Worm (Caenorhabditis elegans) whole organism, mixed stage, embryonic: ENCODE data around the gene C10F3.7.

Experiments used
- M03D4.4 ChIP-seq: sonication (generic microtip); optimal IDR thresholded peaks from 2 replicates; lab custom pipeline; 2017; ENCODE audit warnings: mild to moderate bottlenecking, missing genetic modification characterization, missing compliant biosample characterization
- bed-3 ChIP-seq: fragments of 200-800 bp; sonication (Bioruptor generic); optimal IDR thresholded peaks from 3 replicates; lab custom pipeline; 2018; ENCODE audit warnings: mild to moderate bottlenecking, missing genetic modification characterization, moderate library complexity, missing compliant biosample characterization
- ceh-39 ChIP-seq: fragments of 150-350 bp; optimal IDR thresholded peaks from 2 replicates; lab custom pipeline; 2014; ENCODE audit warnings: missing biosample characterization, missing genetic modification characterization
- ceh-43 ChIP-seq: fragments of 200-800 bp; sonication (Bioruptor generic); optimal IDR thresholded peaks from 2 replicates; lab custom pipeline; 2018; ENCODE audit warnings: mild to moderate bottlenecking, missing genetic modification characterization, moderate library complexity, missing compliant biosample characterization
- ceh-83 ChIP-seq: fragments of 200-800 bp; sonication (Bioruptor generic); optimal IDR thresholded peaks from 2 replicates; lab custom pipeline; 2018; ENCODE audit warnings: mild to moderate bottlenecking, missing genetic modification characterization, missing compliant biosample characterization
- ces-1 ChIP-seq: fragments of 150-350 bp; optimal IDR thresholded peaks from 2 replicates; lab custom pipeline; 2014; ENCODE audit warnings: missing biosample characterization, missing genetic modification reagents, missing genetic modification characterization
- cnd-1 ChIP-seq: fragments of 200-800 bp; sonication (Bioruptor generic); optimal IDR thresholded peaks from 2 replicates; lab custom pipeline; 2018; ENCODE audit warnings: mild to moderate bottlenecking, missing genetic modification characterization, missing compliant biosample characterization
- drap-1 ChIP-seq: fragments of 200-800 bp; sonication (Bioruptor generic); optimal IDR thresholded peaks from 3 replicates; lab custom pipeline; 2018; ENCODE audit warnings: mild to moderate bottlenecking, missing genetic modification characterization, missing compliant biosample characterization
- elt-1 ChIP-seq: sonication (generic microtip); optimal IDR thresholded peaks from 2 replicates; lab custom pipeline; 2017; ENCODE audit warnings: missing genetic modification characterization, mild to moderate bottlenecking, missing compliant biosample characterization, antibody characterized with exemption, moderate library complexity, borderline replicate concordance; ENCODE audit not compliant: insufficient read depth
- elt-3 ChIP-seq: fragments of 150-350 bp; optimal IDR thresholded peaks from 2 replicates; lab custom pipeline; 2014; ENCODE audit warnings: missing biosample characterization, missing genetic modification characterization
- flh-1 ChIP-seq: fragments of 200-800 bp; sonication (Bioruptor generic); optimal IDR thresholded peaks from 2 replicates; lab custom pipeline; 2018; ENCODE audit warnings: mild to moderate bottlenecking, missing genetic modification characterization, moderate library complexity, missing compliant biosample characterization
- ham-2 ChIP-seq: fragments of 200-800 bp; sonication (Bioruptor generic); optimal IDR thresholded peaks from 2 replicates; lab custom pipeline; 2018; ENCODE audit warnings: mild to moderate bottlenecking, missing genetic modification characterization, missing compliant biosample characterization
- hlh-1 ChIP-seq: fragments of 150-350 bp; optimal IDR thresholded peaks from 2 replicates; lab custom pipeline; 2014; ENCODE audit warnings: missing biosample characterization, missing genetic modification reagents, missing genetic modification characterization
- lin-13 ChIP-seq: fragments of 150-350 bp; optimal IDR thresholded peaks from 2 replicates; lab custom pipeline; 2014; ENCODE audit warnings: missing biosample characterization, missing genetic modification characterization
- lin-32 ChIP-seq: fragments of 200-800 bp; sonication (Bioruptor generic); optimal IDR thresholded peaks from 2 replicates; lab custom pipeline; 2018; ENCODE audit warnings: mild to moderate bottlenecking, missing genetic modification characterization, missing compliant biosample characterization
- lsy-2 ChIP-seq: fragments of 150-350 bp; optimal IDR thresholded peaks from 2 replicates; lab custom pipeline; 2014; ENCODE audit warnings: missing biosample characterization, missing genetic modification characterization
- mab-5 ChIP-seq: fragments of 150-350 bp; optimal IDR thresholded peaks from 2 replicates; lab custom pipeline; 2014; ENCODE audit warnings: missing biosample characterization, missing genetic modification characterization
- mep-1 ChIP-seq: fragments of 150-350 bp; optimal IDR thresholded peaks from 2 replicates; lab custom pipeline; 2017; ENCODE audit warnings: missing biosample characterization, missing genetic modification reagents, missing genetic modification characterization, inconsistent platforms
- mls-2 ChIP-seq: sonication (generic microtip); optimal IDR thresholded peaks from 2 replicates; lab custom pipeline; 2016; ENCODE audit warnings: mild to moderate bottlenecking, missing genetic modification characterization, moderate library complexity, missing compliant biosample characterization
- nhr-12 ChIP-seq: fragments of 150-350 bp; optimal IDR thresholded peaks from 2 replicates; lab custom pipeline; 2014; ENCODE audit warnings: missing biosample characterization, missing genetic modification characterization
- nhr-2 ChIP-seq: fragments of 150-350 bp; optimal IDR thresholded peaks from 2 replicates; lab custom pipeline; 2014; ENCODE audit warnings: missing biosample characterization, missing genetic modification characterization
- nhr-237 ChIP-seq: fragments of 150-350 bp; optimal IDR thresholded peaks from 2 replicates; lab custom pipeline; 2014; ENCODE audit warnings: missing biosample characterization, missing genetic modification characterization
- nhr-28 ChIP-seq: fragments of 150-350 bp; optimal IDR thresholded peaks from 2 replicates; lab custom pipeline; 2014; ENCODE audit warnings: missing biosample characterization, missing genetic modification characterization
- nhr-76 ChIP-seq: sonication (generic microtip); optimal IDR thresholded peaks from 2 replicates; lab custom pipeline; 2017; ENCODE audit warnings: missing biosample characterization, missing genetic modification characterization
- pha-4 ChIP-seq: fragments of 150-350 bp; optimal IDR thresholded peaks from 2 replicates; lab custom pipeline; 2018; ENCODE audit warnings: missing biosample characterization, missing genetic modification reagents, missing genetic modification characterization
- sem-2 ChIP-seq: fragments of 200-800 bp; sonication (Bioruptor generic); optimal IDR thresholded peaks from 2 replicates; lab custom pipeline; 2018; ENCODE audit warnings: mild to moderate bottlenecking, missing genetic modification characterization, missing compliant biosample characterization
- snpc-4 ChIP-seq: fragments of 150-350 bp; optimal IDR thresholded peaks from 2 replicates; lab custom pipeline; 2014; ENCODE audit warnings: missing biosample characterization, missing genetic modification characterization
- tbx-8 ChIP-seq: fragments of 200-800 bp; sonication (Bioruptor generic); optimal IDR thresholded peaks from 2 replicates; lab custom pipeline; 2018; ENCODE audit warnings: mild to moderate bottlenecking, missing genetic modification characterization, moderate library complexity, missing compliant biosample characterization
- unc-120 ChIP-seq: sonication (generic microtip); optimal IDR thresholded peaks from 2 replicates; lab custom pipeline; 2017; ENCODE audit warnings: missing genetic modification characterization, missing compliant biosample characterization; ENCODE audit not compliant: poor library complexity, severe bottlenecking
- unc-39 ChIP-seq: fragments of 150-350 bp; optimal IDR thresholded peaks from 2 replicates; lab custom pipeline; 2014; ENCODE audit warnings: missing biosample characterization, missing genetic modification characterization
- unc-62 ChIP-seq: fragments of 150-350 bp; optimal IDR thresholded peaks from 2 replicates; lab custom pipeline; 2014; ENCODE audit warnings: missing biosample characterization, missing genetic modification reagents, missing genetic modification characterization
- zip-8 ChIP-seq: fragments of 150-350 bp; optimal IDR thresholded peaks from 2 replicates; lab custom pipeline; 2014; ENCODE audit warnings: missing biosample characterization, missing genetic modification characterization
- ztf-11 ChIP-seq: fragments of 150-350 bp; optimal IDR thresholded peaks from 2 replicates; lab custom pipeline; 2014; ENCODE audit warnings: missing biosample characterization, missing genetic modification characterization

The C10F3.7 gene

DNA sequence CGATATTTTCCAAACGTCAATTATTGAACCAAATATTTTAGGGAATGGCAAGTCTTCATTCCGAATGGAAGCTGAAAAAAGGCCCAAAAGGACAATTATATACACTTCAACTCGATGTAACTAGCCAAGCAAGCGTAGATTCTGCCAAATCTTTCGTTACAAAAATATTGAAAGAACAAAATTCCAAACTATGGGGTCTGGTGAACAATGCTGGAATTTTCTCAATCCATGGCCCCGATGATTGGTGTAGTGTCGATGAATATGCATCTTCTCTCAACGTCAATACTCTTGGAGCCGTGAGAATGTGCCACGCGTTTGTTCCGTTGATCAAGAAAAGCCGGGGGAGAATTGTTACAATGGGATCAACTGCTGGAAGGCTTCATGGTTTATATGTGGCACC is 2.4 kb downstream of the C10F3.7 start:
- TF ChIP-seq ceh-43 (GFP tag; lab: Kevin White, UChicago) (no peak), lsy-2 (tag; lab: Kevin White, UChicago) (no peak), pha-4 (tag; lab: Kevin White, UChicago) (no peak), cnd-1 (no peak), nhr-28 (tag; lab: Kevin White, UChicago) (no peak), ham-2 (GFP tag; lab: Kevin White, UChicago) (no peak), nhr-76 (tag; lab: Kevin White, UChicago) (no peak), elt-1 (tag; lab: Kevin White, UChicago) (no peak), ceh-83 (GFP tag; lab: Kevin White, UChicago) (no peak), drap-1 (GFP tag; lab: Kevin White, UChicago) (no peak), flh-1 (GFP tag; lab: Kevin White, UChicago) (no peak), mab-5 (no peak), sem-2 (GFP tag; lab: Kevin White, UChicago) (no peak), lin-32 (no peak), ces-1 (GFP tag; lab: Kevin White, UChicago) (no peak), snpc-4 (tag; lab: Kevin White, UChicago) (no peak), unc-120 (no peak), nhr-237 (tag; lab: Kevin White, UChicago) (no peak)

DNA sequence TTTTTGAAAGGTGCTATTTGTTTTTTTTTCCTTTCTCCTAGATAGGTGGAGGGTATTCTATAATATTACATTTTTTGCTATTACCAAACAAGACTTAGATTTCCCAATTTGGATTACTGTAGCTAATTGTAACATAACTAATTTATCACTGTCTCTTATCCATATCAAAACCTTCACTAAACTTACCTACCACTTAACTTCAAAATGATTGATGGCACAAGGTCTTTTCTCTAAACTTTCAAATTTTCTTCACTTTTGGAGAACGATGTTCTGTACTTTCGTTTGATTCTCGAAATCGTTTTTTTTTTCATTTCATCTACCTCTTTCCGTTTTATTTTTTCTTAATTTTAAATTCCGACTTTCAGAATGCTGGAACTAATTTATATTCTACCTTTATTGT is 3.3 kb downstream of the C10F3.7 start, which contains the start of gene dhs-16:
TSS of gene dhs-16 (plus strand) at position 366 of the 400 bp plus-strand sequence.
- TF ChIP-seq drap-1 (GFP tag; lab: Kevin White, UChicago): no peak
- TF ChIP-seq elt-1 (tag; lab: Kevin White, UChicago): no peak
- TF ChIP-seq mab-5: no peak
- no peak for TF ChIP-seq lsy-2 (tag; lab: Kevin White, UChicago)
- TF ChIP-seq snpc-4 (tag; lab: Kevin White, UChicago): no peak
- TF ChIP-seq ceh-43 (GFP tag; lab: Kevin White, UChicago): no peak

DNA sequence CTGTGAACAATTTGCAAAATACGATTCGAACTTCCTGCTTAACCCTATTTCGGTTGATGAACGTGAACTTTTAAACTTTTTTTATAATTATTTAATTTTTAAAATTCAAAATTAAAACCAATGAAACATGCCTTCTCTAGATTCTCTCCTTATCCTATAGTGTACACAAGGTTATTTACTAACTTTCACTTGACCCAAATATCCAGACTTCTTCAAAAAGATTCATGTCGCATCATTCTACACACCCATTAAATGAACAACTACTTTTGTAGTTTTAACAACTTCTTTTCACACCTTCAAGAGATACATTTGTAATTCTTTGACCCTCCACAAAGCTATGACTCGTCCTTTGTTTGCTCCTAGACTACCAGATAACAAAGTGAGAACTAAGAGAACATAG is 3.9 kb downstream of the C10F3.7 start:
- no peak for TF ChIP-seq mep-1
- TF ChIP-seq ztf-11 (tag; lab: Kevin White, UChicago): no peak
- no peak for TF ChIP-seq nhr-237 (tag; lab: Kevin White, UChicago)
- TF ChIP-seq, all 35 proteins: peak for 0

DNA sequence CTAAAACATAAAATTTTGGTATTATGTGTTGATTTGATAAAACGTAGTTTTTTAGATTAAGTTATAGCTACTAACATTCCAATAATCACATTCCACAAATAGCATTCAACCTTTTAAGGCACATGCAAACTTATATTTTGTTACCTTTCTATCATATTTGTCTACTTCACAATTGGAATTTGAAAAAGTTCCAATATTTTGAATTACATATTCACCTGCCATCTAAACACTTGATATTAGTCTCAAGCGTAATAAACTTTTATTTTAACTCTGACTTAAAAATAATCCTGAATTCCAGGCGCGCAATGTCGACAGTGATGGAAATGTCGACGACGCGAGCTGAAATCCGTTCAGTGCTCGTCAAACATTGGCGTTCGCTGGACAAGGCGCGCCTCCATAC is 10.9 kb downstream of the C10F3.7 start, which contains the start of gene acy-2:
TSS of gene acy-2 (plus strand) at position 301 of the 400 bp plus-strand sequence.
- TF ChIP-seq nhr-12 (no peak), nhr-2 (tag; lab: Kevin White, UChicago) (no peak), ceh-43 (GFP tag; lab: Kevin White, UChicago) (no peak), nhr-28 (tag; lab: Kevin White, UChicago) (no peak), elt-3 (tag; lab: Kevin White, UChicago) (no peak)

DNA sequence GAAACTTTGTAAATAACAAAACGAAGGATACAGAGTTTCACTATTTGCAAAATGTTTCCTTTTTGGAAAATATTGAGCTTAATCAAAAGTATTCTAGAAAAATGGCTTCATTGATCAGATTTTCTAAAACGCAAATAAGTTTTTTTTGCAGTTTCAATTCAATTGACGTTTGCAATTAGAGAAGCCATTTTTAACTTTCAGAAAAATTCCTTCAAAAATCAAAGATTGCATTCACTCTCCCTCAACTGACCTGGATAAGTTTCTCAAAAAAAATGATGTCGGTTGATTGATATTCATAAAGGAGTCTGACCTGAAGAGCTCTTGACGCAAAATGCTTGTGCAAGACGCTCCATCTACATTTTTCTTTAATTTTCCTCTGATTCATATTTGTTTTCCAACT is 12.9 kb downstream of the C10F3.7 start:
- TF ChIP-seq cnd-1 (no peak), pha-4 (tag; lab: Kevin White, UChicago) (no peak), ceh-39 (tag; lab: Kevin White, UChicago) (no peak), ces-1 (GFP tag; lab: Kevin White, UChicago) (no peak), sem-2 (GFP tag; lab: Kevin White, UChicago) (no peak), nhr-237 (tag; lab: Kevin White, UChicago) (no peak), ceh-43 (GFP tag; lab: Kevin White, UChicago) (no peak), ztf-11 (tag; lab: Kevin White, UChicago) (no peak), tbx-8 (GFP tag; lab: Kevin White, UChicago) (no peak), hlh-1 (tag; lab: Kevin White, UChicago) (no peak), unc-120 (no peak), nhr-76 (tag; lab: Kevin White, UChicago) (no peak), snpc-4 (tag; lab: Kevin White, UChicago) (no peak), lin-13 (no peak), elt-3 (tag; lab: Kevin White, UChicago) (no peak), M03D4.4 (no peak), nhr-2 (tag; lab: Kevin White, UChicago) (no peak), nhr-28 (tag; lab: Kevin White, UChicago) (no peak)

DNA sequence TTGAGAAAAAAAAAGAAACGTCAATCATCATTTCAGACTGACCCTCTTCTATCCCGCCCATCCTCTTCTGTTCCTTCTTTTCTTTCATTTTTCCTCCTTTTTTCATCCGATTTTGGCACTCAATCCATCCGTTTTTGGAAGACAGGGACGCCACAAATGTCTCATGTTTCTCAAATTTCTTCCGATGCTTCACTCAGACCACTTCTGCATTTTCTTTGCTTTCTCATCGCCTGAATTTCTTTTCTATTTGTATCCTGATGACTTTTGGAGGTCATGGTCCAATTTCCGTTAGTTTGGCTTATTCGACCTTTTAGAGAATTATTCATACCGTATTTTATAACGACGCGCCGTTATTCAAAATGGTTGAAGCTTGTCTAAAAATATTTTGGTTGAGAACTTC is 14.1 kb downstream of the C10F3.7 start:
- no peak for TF ChIP-seq unc-39 (tag; lab: Kevin White, UChicago)
- no peak for TF ChIP-seq pha-4 (tag; lab: Kevin White, UChicago)
- TF ChIP-seq ham-2 (GFP tag; lab: Kevin White, UChicago): no peak
- TF ChIP-seq lin-32: no peak
- no peak for TF ChIP-seq sem-2 (GFP tag; lab: Kevin White, UChicago)
- TF ChIP-seq unc-120: no peak
- TF ChIP-seq nhr-76 (tag; lab: Kevin White, UChicago): no peak
- no peak for TF ChIP-seq snpc-4 (tag; lab: Kevin White, UChicago)
- TF ChIP-seq ceh-39 (tag; lab: Kevin White, UChicago): no peak
- TF ChIP-seq bed-3: no peak
- TF ChIP-seq unc-62: no peak
- no peak for TF ChIP-seq ces-1 (GFP tag; lab: Kevin White, UChicago)
- no peak for TF ChIP-seq nhr-12
- no peak for TF ChIP-seq ceh-83 (GFP tag; lab: Kevin White, UChicago)
- no peak for TF ChIP-seq lin-13
- TF ChIP-seq mls-2: no peak
- TF ChIP-seq cnd-1: no peak
- no peak for TF ChIP-seq zip-8 (tag; lab: Kevin White, UChicago)
- no peak for TF ChIP-seq M03D4.4
- TF ChIP-seq mab-5: no peak
- TF ChIP-seq, all 35 proteins: peak for 0
